Fruit fly (Drosophila melanogaster): ENCODE results near the gene RhoGAP19D.

dm6 chrX:20518210-20518609 is 7.7 kb upstream of the RhoGAP19D start:
- TF ChIP-seq CG8478 (optimal IDR thresholded peaks at IDR 0.05) (no peak), CTCF (optimal IDR thresholded peaks at IDR 0.05) (no peak)
